Fruit fly (Drosophila melanogaster) whole organism, wandering third instar larva: ENCODE measurements around the gene CG15743.

Experiments used
- Abd-B ChIP-seq: fragments of >200 bp; optimal IDR thresholded peaks from 2 replicates; lab custom pipeline; 2017; ENCODE audit warnings: missing biosample characterization, missing genetic modification characterization
- CG32264 ChIP-seq: fragments of 200-800 bp; sonication (Bioruptor generic); optimal IDR thresholded peaks from 2 replicates; lab custom pipeline; 2016; ENCODE audit warnings: missing biosample characterization, missing genetic modification characterization
- CG9705 ChIP-seq: fragments of 200-800 bp; sonication (Bioruptor generic); optimal IDR thresholded peaks from 2 replicates; lab custom pipeline; 2018; ENCODE audit warnings: missing biosample characterization, mild to moderate bottlenecking, missing genetic modification characterization
- CrebA ChIP-seq: fragments of 200-800 bp; sonication (Bioruptor generic); optimal IDR thresholded peaks from 2 replicates; lab custom pipeline; 2016; ENCODE audit warnings: missing biosample characterization, mild to moderate bottlenecking, missing genetic modification characterization, borderline replicate concordance
- Dfd ChIP-seq: fragments of >200 bp; optimal IDR thresholded peaks from 2 replicates; lab custom pipeline; 2017; ENCODE audit warnings: missing biosample characterization, missing genetic modification characterization
- Dif ChIP-seq: fragments of 200-275, 200-300 bp; sonication (Bioruptor generic); optimal IDR thresholded peaks from 2 replicates; lab custom pipeline; 2018; ENCODE audit warnings: missing biosample characterization, missing genetic modification characterization; ENCODE audit not compliant: partially characterized antibody
- GATAd ChIP-seq: sonication (Bioruptor generic); optimal IDR thresholded peaks from 2 replicates; lab custom pipeline; 2016; ENCODE audit warnings: missing biosample characterization, missing genetic modification characterization
- HLH106 ChIP-seq: fragments of 200-800 bp; optimal IDR thresholded peaks from 3 replicates; lab custom pipeline; 2019; ENCODE audit warnings: missing biosample characterization, mild to moderate bottlenecking, missing genetic modification characterization, moderate library complexity
- Hnf4 ChIP-seq: fragments of 200-800 bp; sonication (Bioruptor generic); optimal IDR thresholded peaks from 2 replicates; lab custom pipeline; 2016; ENCODE audit warnings: missing biosample characterization, mild to moderate bottlenecking, missing genetic modification characterization
- Hr78 ChIP-seq: fragments of >200 bp; optimal IDR thresholded peaks from 2 replicates; lab custom pipeline; 2017; ENCODE audit warnings: missing biosample characterization, missing genetic modification characterization
- Hr83 ChIP-seq: fragments of 200-300 bp; sonication (Bioruptor generic); optimal IDR thresholded peaks from 2 replicates; lab custom pipeline; 2016; ENCODE audit warnings: missing biosample characterization, mild to moderate bottlenecking, missing genetic modification characterization, moderate library complexity; ENCODE audit not compliant: poor library complexity, severe bottlenecking
- Jra ChIP-seq: sonication (Bioruptor generic); optimal IDR thresholded peaks from 2 replicates; lab custom pipeline; 2016; ENCODE audit warnings: missing biosample characterization, missing genetic modification characterization
- Mio ChIP-seq: sonication (Bioruptor generic); optimal IDR thresholded peaks from 2 replicates; lab custom pipeline; 2016; ENCODE audit warnings: missing biosample characterization, missing genetic modification characterization
- Myc ChIP-seq: fragments of >200 bp; optimal IDR thresholded peaks from 2 replicates; lab custom pipeline; 2017
- N ChIP-seq: fragments of >200 bp; optimal IDR thresholded peaks from 2 replicates; lab custom pipeline; 2018; ENCODE audit warnings: missing biosample characterization, missing external identifiers, missing genetic modification characterization
- OdsH ChIP-seq: fragments of 200-800 bp; sonication (Bioruptor generic); optimal IDR thresholded peaks from 2 replicates; lab custom pipeline; 2016; ENCODE audit warnings: missing biosample characterization, mild to moderate bottlenecking, missing genetic modification characterization
- Sp1 ChIP-seq: fragments of 200-800 bp; sonication (Bioruptor generic); optimal IDR thresholded peaks from 3 replicates; lab custom pipeline; 2019; ENCODE audit warnings: missing biosample characterization, mild to moderate bottlenecking, missing genetic modification characterization, moderate library complexity
- Vsx2 ChIP-seq: fragments of 200-300, 225-300 bp; sonication (Bioruptor generic); optimal IDR thresholded peaks from 2 replicates; lab custom pipeline; 2018; ENCODE audit warnings: missing biosample characterization, missing genetic modification characterization; ENCODE audit not compliant: partially characterized antibody
- br ChIP-seq: fragments of 200-800 bp; sonication (Bioruptor generic); optimal IDR thresholded peaks from 2 replicates; lab custom pipeline; 2016; ENCODE audit warnings: missing biosample characterization, missing genetic modification characterization
- brk ChIP-seq: fragments of 200-800 bp; sonication (Bioruptor generic); optimal IDR thresholded peaks from 2 replicates; lab custom pipeline; 2016; ENCODE audit warnings: missing biosample characterization, mild to moderate bottlenecking, missing genetic modification characterization
- dl ChIP-seq, 2 experiments: fragments of 175-275, 200-275 bp in 1 of 2; fragments of 200-275 bp in 1 of 2; sonication (Bioruptor generic); optimal IDR thresholded peaks; lab custom pipeline; 2018; ENCODE audit warnings: mild to moderate bottlenecking in 2 of 2, missing biosample characterization in 2 of 2, missing genetic modification characterization in 2 of 2, moderate library complexity in 2 of 2; ENCODE audit not compliant: partially characterized antibody in 2 of 2, insufficient read depth in 1 of 2
- dmrt93B ChIP-seq: fragments of 200-800 bp; sonication (Bioruptor generic); optimal IDR thresholded peaks from 2 replicates; lab custom pipeline; 2018; ENCODE audit warnings: missing biosample characterization, mild to moderate bottlenecking, missing genetic modification characterization
- dsf ChIP-seq: sonication (Bioruptor generic); optimal IDR thresholded peaks from 2 replicates; lab custom pipeline; 2016; ENCODE audit warnings: missing biosample characterization, missing genetic modification characterization, borderline replicate concordance
- ey ChIP-seq: fragments of 200-800 bp; sonication (Bioruptor generic); optimal IDR thresholded peaks from 2 replicates; lab custom pipeline; 2016; ENCODE audit warnings: missing biosample characterization, missing genetic modification characterization
- foxo ChIP-seq, 2 experiments: fragments of 200-800 bp; sonication (Bioruptor generic); optimal IDR thresholded peaks; 2 replicates in 1 of 2; 3 replicates in 1 of 2; lab custom pipeline; 2016 to 2017; ENCODE audit warnings: missing biosample characterization in 2 of 2, missing genetic modification characterization in 2 of 2
- fru ChIP-seq: fragments of 200-800 bp; sonication (Bioruptor generic); optimal IDR thresholded peaks from 3 replicates; lab custom pipeline; 2016; ENCODE audit warnings: missing biosample characterization, mild to moderate bottlenecking, missing genetic modification characterization
- h ChIP-seq: fragments of 200-800 bp; sonication (Bioruptor generic); optimal IDR thresholded peaks from 3 replicates; lab custom pipeline; 2016; ENCODE audit warnings: missing biosample characterization, mild to moderate bottlenecking, missing genetic modification characterization
- jim ChIP-seq: fragments of 175-275, 200-325 bp; sonication (Bioruptor generic); optimal IDR thresholded peaks from 2 replicates; lab custom pipeline; 2016; ENCODE audit warnings: missing biosample characterization, mild to moderate bottlenecking, missing genetic modification characterization
- lola ChIP-seq: fragments of >200 bp; optimal IDR thresholded peaks from 2 replicates; lab custom pipeline; 2017; ENCODE audit warnings: missing biosample characterization, missing genetic modification characterization
- pan ChIP-seq: fragments of >200 bp; optimal IDR thresholded peaks from 2 replicates; lab custom pipeline; 2017
- psq ChIP-seq: fragments of 200-800 bp; sonication (Bioruptor generic); optimal IDR thresholded peaks from 3 replicates; lab custom pipeline; 2017; ENCODE audit warnings: missing biosample characterization, mild to moderate bottlenecking, missing genetic modification characterization, moderate library complexity
- rgr ChIP-seq: fragments of 200-800 bp; sonication (Bioruptor generic); optimal IDR thresholded peaks from 3 replicates; lab custom pipeline; 2016; ENCODE audit warnings: missing biosample characterization, mild to moderate bottlenecking, missing genetic modification characterization
- sage ChIP-seq: fragments of 200-800 bp; sonication (Bioruptor generic); optimal IDR thresholded peaks from 2 replicates; lab custom pipeline; 2016; ENCODE audit warnings: missing biosample characterization, mild to moderate bottlenecking, missing genetic modification characterization
- sv ChIP-seq: fragments of 200-800 bp; sonication (Bioruptor generic); optimal IDR thresholded peaks from 3 replicates; lab custom pipeline; 2016; ENCODE audit warnings: missing biosample characterization, missing genetic modification characterization
- tai ChIP-seq: sonication (Bioruptor generic); optimal IDR thresholded peaks from 2 replicates; lab custom pipeline; 2016; ENCODE audit warnings: missing biosample characterization, missing genetic modification characterization
- usp ChIP-seq: fragments of >200 bp; optimal IDR thresholded peaks from 2 replicates; lab custom pipeline; 2017; ENCODE audit warnings: missing biosample characterization, missing genetic modification characterization
- woc ChIP-seq: sonication (Bioruptor generic); optimal IDR thresholded peaks from 2 replicates; lab custom pipeline; 2016; ENCODE audit warnings: missing biosample characterization, mild to moderate bottlenecking, missing genetic modification characterization

The CG15743 gene

dm6 chrX:13275139-13275538 is 10.4 kb upstream of the CG15743 start:
- TF ChIP-seq fru (GFP tag; lab: Kevin White, UChicago) (peak; percentile 21), Sp1 (GFP tag; lab: Kevin White, UChicago) (peak; percentile 76), CrebA (no peak), woc (GFP tag; lab: Kevin White, UChicago) (peak; percentile 34), psq (GFP tag; lab: Kevin White, UChicago) (peak; percentile 78), Hr83 (GFP tag; lab: Kevin White, UChicago) (no peak), dmrt93B (GFP tag; lab: Kevin White, UChicago) (peak; percentile 65), Dif (GFP tag; lab: Kevin White, UChicago) (no peak), ey (GFP tag; lab: Kevin White, UChicago) (peak; percentile 30), dl (GFP tag; optimal IDR thresholded peaks at IDR 0.05; lab: Kevin White, UChicago; ENCODE audit: insufficient read depth in 1 of 2, partially characterized antibody in 2 of 2) (no peak), rgr (peak; percentile 66), Hnf4 (peak; percentile 28), Abd-B (GFP tag; lab: Kevin White, UChicago) (no peak), OdsH (GFP tag; lab: Kevin White, UChicago) (peak; percentile 43), HLH106 (peak; percentile 81), usp (GFP tag; lab: Kevin White, UChicago) (no peak), h (GFP tag; lab: Kevin White, UChicago) (peak; percentile 76), CG9705 (GFP tag; lab: Kevin White, UChicago) (peak; percentile 65), foxo (GFP tag; optimal IDR thresholded peaks at IDR 0.05; lab: Kevin White, UChicago) (peak in 1 of 2 experiments; percentile 66), CG32264 (GFP tag; lab: Kevin White, UChicago) (no peak), lola (GFP tag; lab: Kevin White, UChicago) (no peak)

dm6 chrX:13276713-13277112 is 8.8 kb upstream of the CG15743 start:
- TF ChIP-seq tai (GFP tag; lab: Kevin White, UChicago) (no peak), HLH106 (peak; percentile 61), Hnf4 (peak; percentile 42), fru (GFP tag; lab: Kevin White, UChicago) (peak; percentile 50), OdsH (GFP tag; lab: Kevin White, UChicago) (peak; percentile 52), Dfd (GFP tag; lab: Kevin White, UChicago) (no peak), h (GFP tag; lab: Kevin White, UChicago) (peak; percentile 38), Jra (GFP tag; lab: Kevin White, UChicago) (peak; percentile 10), foxo (GFP tag; optimal IDR thresholded peaks at IDR 0.05; lab: Kevin White, UChicago) (peak in 1 of 2 experiments; percentile 59), dmrt93B (GFP tag; lab: Kevin White, UChicago) (peak; percentile 35), Dif (GFP tag; lab: Kevin White, UChicago) (no peak), psq (GFP tag; lab: Kevin White, UChicago) (peak; percentile 46), Sp1 (GFP tag; lab: Kevin White, UChicago) (peak; percentile 70), rgr (peak; percentile 59), sv (peak; percentile 16)

- no peak for TF ChIP-seq Hr83 (GFP tag; lab: Kevin White, UChicago)
- TF ChIP-seq tai (GFP tag; lab: Kevin White, UChicago), result no peak
- no peak for TF ChIP-seq dl (GFP tag; optimal IDR thresholded peaks at IDR 0.05; lab: Kevin White, UChicago; ENCODE audit: insufficient read depth in 1 of 2, partially characterized antibody in 2 of 2)
- no peak for TF ChIP-seq Dfd (GFP tag; lab: Kevin White, UChicago)
- TF ChIP-seq CrebA, result no peak
- no peak for TF ChIP-seq jim
- TF ChIP-seq Vsx2, result no peak
- TF ChIP-seq Mio (GFP tag; lab: Kevin White, UChicago), result no peak
- no peak for TF ChIP-seq pan (lab: Kevin White, UChicago)
- TF ChIP-seq sv, result no peak
- no peak for TF ChIP-seq fru (GFP tag; lab: Kevin White, UChicago)
- no peak for TF ChIP-seq sage (GFP tag; lab: Kevin White, UChicago)
These were observed 8.4 kb upstream of the CG15743 start for dm6 chrX:13277148-13277547.

DNA sequence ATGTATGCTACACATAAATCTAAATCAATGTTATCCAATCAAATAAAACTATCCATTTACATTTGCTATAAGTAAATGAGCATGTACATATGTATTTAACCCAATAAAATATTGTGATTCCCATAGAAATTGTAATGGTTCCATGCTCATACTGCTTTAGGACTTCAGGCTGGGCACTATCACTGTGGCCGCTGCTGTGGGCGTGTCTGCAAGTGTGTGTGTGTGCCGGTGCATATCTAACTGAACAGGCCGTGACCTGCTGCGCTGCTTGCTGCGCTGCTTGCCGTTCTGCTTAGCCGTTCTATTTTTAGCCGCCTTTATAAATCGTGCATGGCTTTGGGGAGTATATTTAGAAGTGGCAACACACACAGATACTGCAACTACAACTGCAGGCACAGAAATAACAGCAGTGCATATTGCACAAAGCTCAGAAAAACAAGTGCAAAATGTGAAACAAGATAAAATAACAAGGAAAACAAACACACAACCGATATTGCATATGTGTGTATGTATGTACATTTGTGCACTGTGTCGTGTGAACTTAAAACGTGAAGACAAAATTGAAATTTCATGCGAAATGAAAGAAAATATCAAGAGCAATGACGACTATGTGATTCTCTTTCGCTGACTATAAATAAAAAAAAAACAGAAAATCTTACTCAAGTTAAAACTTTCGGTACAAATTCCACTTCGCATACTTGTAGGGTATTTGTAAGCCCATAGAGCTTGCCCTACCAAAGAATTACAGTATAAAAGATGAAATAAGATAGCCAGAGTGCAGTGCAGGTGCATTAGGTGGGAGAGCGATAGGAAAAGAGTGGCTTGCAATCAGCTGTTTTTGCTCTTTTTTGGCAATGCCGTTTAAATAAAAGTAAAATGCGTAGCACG is 7.7 kb upstream of the CG15743 start:
- TF ChIP-seq Abd-B (GFP tag; lab: Kevin White, UChicago) (no peak), GATAd (GFP tag; lab: Kevin White, UChicago) (no peak), dsf (GFP tag; lab: Kevin White, UChicago) (no peak), brk (GFP tag; lab: Kevin White, UChicago) (no peak), dl (GFP tag; optimal IDR thresholded peaks at IDR 0.05; lab: Kevin White, UChicago; ENCODE audit: insufficient read depth in 1 of 2, partially characterized antibody in 2 of 2) (no peak), Jra (GFP tag; lab: Kevin White, UChicago) (no peak), Myc (lab: Kevin White, UChicago) (no peak), OdsH (GFP tag; lab: Kevin White, UChicago) (peak; percentile 1), Hr83 (GFP tag; lab: Kevin White, UChicago) (no peak), usp (GFP tag; lab: Kevin White, UChicago) (no peak), jim (no peak), Dfd (GFP tag; lab: Kevin White, UChicago) (no peak), ey (GFP tag; lab: Kevin White, UChicago) (peak; percentile 46), woc (GFP tag; lab: Kevin White, UChicago) (peak; percentile 77), tai (GFP tag; lab: Kevin White, UChicago) (peak; percentile 17), lola (GFP tag; lab: Kevin White, UChicago) (no peak), CrebA (no peak), br (GFP tag; lab: Kevin White, UChicago) (peak; percentile 41), N (GFP tag; lab: Kevin White, UChicago) (no peak), Mio (GFP tag; lab: Kevin White, UChicago) (no peak), rgr (peak; percentile 63), Hr78 (GFP tag; lab: Kevin White, UChicago) (no peak), Vsx2 (no peak), HLH106 (peak; percentile 21)
